Fruit fly (Drosophila melanogaster): ENCODE measurements around the gene ush.

DNA sequence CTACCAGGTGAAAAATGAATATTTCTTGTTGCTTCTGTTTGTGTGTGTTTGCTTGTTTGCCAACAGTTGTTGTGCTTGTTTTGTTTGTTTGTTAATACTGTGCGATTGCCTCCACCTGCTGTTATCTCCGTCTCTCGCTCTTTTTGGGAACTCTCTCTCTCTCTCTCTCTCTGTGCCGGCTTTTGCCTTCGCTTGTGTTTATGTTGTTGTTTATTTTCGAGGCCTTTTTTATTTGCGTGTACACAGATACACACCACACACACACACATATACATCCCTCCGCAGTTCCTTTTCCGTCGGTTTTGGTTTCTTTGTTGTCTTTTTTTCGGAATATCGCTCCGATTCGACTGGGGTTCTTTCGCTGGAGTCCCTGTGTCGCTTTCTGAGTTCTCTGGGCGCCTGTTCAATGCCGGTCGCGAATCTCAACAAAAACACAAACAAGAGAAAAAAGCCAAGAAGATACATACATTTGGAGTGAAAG, 34.6 kb downstream of the ush start:
- TF ChIP-seq toe (GFP tag; optimal IDR thresholded peaks at IDR 0.05): no peak
- no peak for TF ChIP-seq kay (GFP tag; ENCODE audit: borderline replicate concordance)
- no peak for TF ChIP-seq CG5204 (GFP tag; optimal IDR thresholded peaks at IDR 0.05)
- no peak for TF ChIP-seq Crg-1 (GFP tag; optimal IDR thresholded peaks at IDR 0.05)
- TF ChIP-seq cic (GFP tag; optimal IDR thresholded peaks at IDR 0.05): no peak
- TF ChIP-seq bab1 (GFP tag; optimal IDR thresholded peaks at IDR 0.05): no peak
- TF ChIP-seq CG7101 (tag; optimal IDR thresholded peaks at IDR 0.05): no peak
- no peak for TF ChIP-seq Mnt (GFP tag; optimal IDR thresholded peaks at IDR 0.05)
- TF ChIP-seq CG12768 (GFP tag; optimal IDR thresholded peaks at IDR 0.05): no peak
- TF ChIP-seq CG7045 (GFP tag; optimal IDR thresholded peaks at IDR 0.05): no peak
- no peak for TF ChIP-seq tj (GFP tag; optimal IDR thresholded peaks at IDR 0.05)
- TF ChIP-seq CG1620 (GFP tag; optimal IDR thresholded peaks at IDR 0.05): no peak
- no peak for TF ChIP-seq CG11617 (GFP tag; optimal IDR thresholded peaks at IDR 0.05)

All from whole organism, adult.